Worm (Caenorhabditis elegans) whole organism, mixed stage, embryonic: Measurements from ENCODE around the gene piki-1.
A peak's percentile ranks its signal among the peaks of the same experiment; 100 is the strongest.

Source experiments
- M03D4.4 ChIP-seq: sonication (generic microtip); optimal IDR thresholded peaks from 2 replicates; lab custom pipeline; 2017; ENCODE audit warnings: mild to moderate bottlenecking, missing genetic modification characterization, missing compliant biosample characterization
- bed-3 ChIP-seq: fragments of 200-800 bp; sonication (Bioruptor generic); optimal IDR thresholded peaks from 3 replicates; lab custom pipeline; 2018; ENCODE audit warnings: mild to moderate bottlenecking, missing genetic modification characterization, moderate library complexity, missing compliant biosample characterization
- blmp-1 ChIP-seq: fragments of 150-350 bp; optimal IDR thresholded peaks from 2 replicates; lab custom pipeline; 2014; ENCODE audit warnings: missing biosample characterization, missing genetic modification characterization
- ceh-39 ChIP-seq: fragments of 150-350 bp; optimal IDR thresholded peaks from 2 replicates; lab custom pipeline; 2014; ENCODE audit warnings: missing biosample characterization, missing genetic modification characterization
- ceh-43 ChIP-seq: fragments of 200-800 bp; sonication (Bioruptor generic); optimal IDR thresholded peaks from 2 replicates; lab custom pipeline; 2018; ENCODE audit warnings: mild to moderate bottlenecking, missing genetic modification characterization, moderate library complexity, missing compliant biosample characterization
- ceh-83 ChIP-seq: fragments of 200-800 bp; sonication (Bioruptor generic); optimal IDR thresholded peaks from 2 replicates; lab custom pipeline; 2018; ENCODE audit warnings: mild to moderate bottlenecking, missing genetic modification characterization, missing compliant biosample characterization
- ces-1 ChIP-seq: fragments of 150-350 bp; optimal IDR thresholded peaks from 2 replicates; lab custom pipeline; 2014; ENCODE audit warnings: missing biosample characterization, missing genetic modification reagents, missing genetic modification characterization
- cnd-1 ChIP-seq: fragments of 200-800 bp; sonication (Bioruptor generic); optimal IDR thresholded peaks from 2 replicates; lab custom pipeline; 2018; ENCODE audit warnings: mild to moderate bottlenecking, missing genetic modification characterization, missing compliant biosample characterization
- drap-1 ChIP-seq: fragments of 200-800 bp; sonication (Bioruptor generic); optimal IDR thresholded peaks from 3 replicates; lab custom pipeline; 2018; ENCODE audit warnings: mild to moderate bottlenecking, missing genetic modification characterization, missing compliant biosample characterization
- elt-1 ChIP-seq: sonication (generic microtip); optimal IDR thresholded peaks from 2 replicates; lab custom pipeline; 2017; ENCODE audit warnings: missing genetic modification characterization, mild to moderate bottlenecking, missing compliant biosample characterization, antibody characterized with exemption, moderate library complexity, borderline replicate concordance; ENCODE audit not compliant: insufficient read depth
- elt-3 ChIP-seq: fragments of 150-350 bp; optimal IDR thresholded peaks from 2 replicates; lab custom pipeline; 2014; ENCODE audit warnings: missing biosample characterization, missing genetic modification characterization
- flh-1 ChIP-seq: fragments of 200-800 bp; sonication (Bioruptor generic); optimal IDR thresholded peaks from 2 replicates; lab custom pipeline; 2018; ENCODE audit warnings: mild to moderate bottlenecking, missing genetic modification characterization, moderate library complexity, missing compliant biosample characterization
- ham-2 ChIP-seq: fragments of 200-800 bp; sonication (Bioruptor generic); optimal IDR thresholded peaks from 2 replicates; lab custom pipeline; 2018; ENCODE audit warnings: mild to moderate bottlenecking, missing genetic modification characterization, missing compliant biosample characterization
- hlh-1 ChIP-seq: fragments of 150-350 bp; optimal IDR thresholded peaks from 2 replicates; lab custom pipeline; 2014; ENCODE audit warnings: missing biosample characterization, missing genetic modification reagents, missing genetic modification characterization
- lin-13 ChIP-seq: fragments of 150-350 bp; optimal IDR thresholded peaks from 2 replicates; lab custom pipeline; 2014; ENCODE audit warnings: missing biosample characterization, missing genetic modification characterization
- lin-32 ChIP-seq: fragments of 200-800 bp; sonication (Bioruptor generic); optimal IDR thresholded peaks from 2 replicates; lab custom pipeline; 2018; ENCODE audit warnings: mild to moderate bottlenecking, missing genetic modification characterization, missing compliant biosample characterization
- lsy-2 ChIP-seq: fragments of 150-350 bp; optimal IDR thresholded peaks from 2 replicates; lab custom pipeline; 2014; ENCODE audit warnings: missing biosample characterization, missing genetic modification characterization
- mab-5 ChIP-seq: fragments of 150-350 bp; optimal IDR thresholded peaks from 2 replicates; lab custom pipeline; 2014; ENCODE audit warnings: missing biosample characterization, missing genetic modification characterization
- mep-1 ChIP-seq: fragments of 150-350 bp; optimal IDR thresholded peaks from 2 replicates; lab custom pipeline; 2017; ENCODE audit warnings: missing biosample characterization, missing genetic modification reagents, missing genetic modification characterization, inconsistent platforms
- mls-2 ChIP-seq: sonication (generic microtip); optimal IDR thresholded peaks from 2 replicates; lab custom pipeline; 2016; ENCODE audit warnings: mild to moderate bottlenecking, missing genetic modification characterization, moderate library complexity, missing compliant biosample characterization
- nhr-12 ChIP-seq: fragments of 150-350 bp; optimal IDR thresholded peaks from 2 replicates; lab custom pipeline; 2014; ENCODE audit warnings: missing biosample characterization, missing genetic modification characterization
- nhr-2 ChIP-seq: fragments of 150-350 bp; optimal IDR thresholded peaks from 2 replicates; lab custom pipeline; 2014; ENCODE audit warnings: missing biosample characterization, missing genetic modification characterization
- nhr-237 ChIP-seq: fragments of 150-350 bp; optimal IDR thresholded peaks from 2 replicates; lab custom pipeline; 2014; ENCODE audit warnings: missing biosample characterization, missing genetic modification characterization
- nhr-28 ChIP-seq: fragments of 150-350 bp; optimal IDR thresholded peaks from 2 replicates; lab custom pipeline; 2014; ENCODE audit warnings: missing biosample characterization, missing genetic modification characterization
- nhr-76 ChIP-seq: sonication (generic microtip); optimal IDR thresholded peaks from 2 replicates; lab custom pipeline; 2017; ENCODE audit warnings: missing biosample characterization, missing genetic modification characterization
- pha-4 ChIP-seq: fragments of 150-350 bp; optimal IDR thresholded peaks from 2 replicates; lab custom pipeline; 2018; ENCODE audit warnings: missing biosample characterization, missing genetic modification reagents, missing genetic modification characterization
- sem-2 ChIP-seq: fragments of 200-800 bp; sonication (Bioruptor generic); optimal IDR thresholded peaks from 2 replicates; lab custom pipeline; 2018; ENCODE audit warnings: mild to moderate bottlenecking, missing genetic modification characterization, missing compliant biosample characterization
- snpc-4 ChIP-seq: fragments of 150-350 bp; optimal IDR thresholded peaks from 2 replicates; lab custom pipeline; 2014; ENCODE audit warnings: missing biosample characterization, missing genetic modification characterization
- sptf-1 ChIP-seq: sonication (generic microtip); optimal IDR thresholded peaks from 2 replicates; lab custom pipeline; 2017; ENCODE audit warnings: mild to moderate bottlenecking, missing genetic modification characterization, moderate library complexity, missing compliant biosample characterization
- tbx-8 ChIP-seq: fragments of 200-800 bp; sonication (Bioruptor generic); optimal IDR thresholded peaks from 2 replicates; lab custom pipeline; 2018; ENCODE audit warnings: mild to moderate bottlenecking, missing genetic modification characterization, moderate library complexity, missing compliant biosample characterization
- unc-120 ChIP-seq: sonication (generic microtip); optimal IDR thresholded peaks from 2 replicates; lab custom pipeline; 2017; ENCODE audit warnings: missing genetic modification characterization, missing compliant biosample characterization; ENCODE audit not compliant: poor library complexity, severe bottlenecking
- unc-39 ChIP-seq: fragments of 150-350 bp; optimal IDR thresholded peaks from 2 replicates; lab custom pipeline; 2014; ENCODE audit warnings: missing biosample characterization, missing genetic modification characterization
- unc-62 ChIP-seq: fragments of 150-350 bp; optimal IDR thresholded peaks from 2 replicates; lab custom pipeline; 2014; ENCODE audit warnings: missing biosample characterization, missing genetic modification reagents, missing genetic modification characterization
- zip-8 ChIP-seq: fragments of 150-350 bp; optimal IDR thresholded peaks from 2 replicates; lab custom pipeline; 2014; ENCODE audit warnings: missing biosample characterization, missing genetic modification characterization
- ztf-11 ChIP-seq: fragments of 150-350 bp; optimal IDR thresholded peaks from 2 replicates; lab custom pipeline; 2014; ENCODE audit warnings: missing biosample characterization, missing genetic modification characterization

piki-1 gene

DNA sequence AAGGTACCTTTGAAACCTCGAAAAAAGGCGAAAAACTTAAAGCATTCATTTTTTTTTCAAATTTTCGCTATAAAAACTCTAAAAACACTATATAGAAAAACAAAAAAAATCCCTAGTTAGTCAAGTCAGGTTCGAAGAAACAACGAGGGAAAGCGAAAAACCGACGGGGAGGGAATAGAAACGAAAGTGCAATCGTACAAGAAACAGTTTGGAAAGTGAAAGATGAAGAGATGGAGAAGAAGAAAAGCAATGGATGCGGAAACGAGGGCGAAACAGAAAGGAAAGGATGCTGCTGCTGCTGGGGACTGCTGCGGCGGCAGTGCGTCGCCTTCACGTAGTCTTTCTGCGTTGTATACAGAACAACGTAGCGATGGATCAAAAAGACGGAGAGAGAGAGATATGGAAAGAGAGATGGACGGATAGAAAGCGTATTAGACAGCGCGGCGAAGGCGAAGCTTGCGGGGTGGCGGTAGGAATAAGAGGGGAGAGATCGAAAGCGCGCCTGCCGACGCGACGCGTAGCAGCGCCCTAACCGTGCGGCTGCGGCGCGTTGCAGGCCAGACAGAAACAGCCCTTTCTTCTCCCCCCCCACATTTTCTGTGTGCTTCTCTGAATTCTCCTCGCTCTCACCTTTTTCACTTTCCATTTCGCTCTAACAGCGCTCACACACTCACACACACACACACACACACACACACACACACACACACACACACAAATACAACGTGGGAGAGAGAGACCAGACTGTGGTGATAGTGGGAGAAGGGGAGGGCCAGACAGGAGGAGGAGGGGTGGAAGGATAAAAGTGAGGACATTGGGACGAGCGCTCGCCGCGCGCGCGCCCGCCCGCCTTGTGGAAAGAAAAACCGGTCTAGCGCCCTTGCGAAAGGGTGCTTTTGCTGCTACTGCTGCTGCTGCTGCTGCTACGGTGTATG is 28.9 kb upstream of the piki-1 start:
- TF ChIP-seq snpc-4 (no peak), sem-2 (GFP tag; lab: Kevin White, UChicago) (peak; percentile 60), drap-1 (GFP tag; lab: Kevin White, UChicago) (peak; percentile 77), unc-120 (tag; lab: Kevin White, UChicago) (peak; percentile 88), flh-1 (GFP tag; lab: Kevin White, UChicago) (peak; percentile 64), ceh-39 (tag; lab: Kevin White, UChicago) (no peak), ces-1 (GFP tag; lab: Kevin White, UChicago) (peak; percentile 43), mls-2 (tag; lab: Kevin White, UChicago) (peak; percentile 79), mab-5 (tag; lab: Kevin White, UChicago) (no peak), nhr-28 (tag; lab: Kevin White, UChicago) (no peak), ceh-83 (peak; percentile 10), elt-3 (tag; lab: Kevin White, UChicago) (no peak), ham-2 (GFP tag; lab: Kevin White, UChicago) (peak; percentile 100), nhr-237 (tag; lab: Kevin White, UChicago) (peak; percentile 95), blmp-1 (tag; lab: Kevin White, UChicago) (peak; percentile 91), unc-39 (tag; lab: Kevin White, UChicago) (no peak), mep-1 (peak; percentile 48), lsy-2 (peak; percentile 61), hlh-1 (tag; lab: Kevin White, UChicago) (peak; percentile 5), nhr-2 (tag; lab: Kevin White, UChicago) (no peak), pha-4 (tag; lab: Kevin White, UChicago) (peak; percentile 83), lin-13 (tag; lab: Kevin White, UChicago) (peak; percentile 27), ztf-11 (tag; lab: Kevin White, UChicago) (peak; percentile 51), bed-3 (GFP tag; lab: Kevin White, UChicago) (peak; percentile 46), ceh-43 (GFP tag; lab: Kevin White, UChicago) (peak; percentile 30), nhr-12 (peak; percentile 17), unc-62 (GFP tag; lab: Kevin White, UChicago) (peak; percentile 52), cnd-1 (tag; lab: Kevin White, UChicago) (peak; percentile 58), sptf-1 (tag; lab: Kevin White, UChicago) (peak; percentile 81), elt-1 (tag; lab: Kevin White, UChicago) (peak; percentile 16), tbx-8 (GFP tag; lab: Kevin White, UChicago) (peak; percentile 23), lin-32 (GFP tag; lab: Kevin White, UChicago) (no peak), nhr-76 (tag; lab: Kevin White, UChicago) (peak; percentile 59), zip-8 (tag; lab: Kevin White, UChicago) (no peak), M03D4.4 (tag; lab: Kevin White, UChicago) (peak; percentile 79)
- TF ChIP-seq, all 35 proteins: peak for 26

DNA sequence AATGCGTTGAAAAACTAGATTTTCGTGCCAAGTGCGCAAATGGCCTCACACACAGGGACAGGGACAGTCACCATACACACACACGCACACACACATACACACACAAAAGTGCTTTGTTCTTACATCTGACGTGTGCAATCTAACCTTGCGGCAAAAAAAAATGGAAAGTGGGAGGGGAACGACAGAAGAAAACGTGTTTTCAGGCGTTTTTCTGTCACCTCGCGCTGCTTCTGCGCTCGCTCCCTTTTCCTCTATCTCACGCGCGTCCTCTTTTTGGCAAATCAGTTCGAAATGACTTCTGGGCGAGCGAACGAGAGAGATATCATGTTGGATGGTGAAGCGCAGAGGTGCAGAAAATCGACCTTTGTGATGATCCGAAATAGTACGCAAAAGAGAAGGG is 27.9 kb upstream of the piki-1 start:
- TF ChIP-seq mls-2 (tag; lab: Kevin White, UChicago) (no peak), drap-1 (GFP tag; lab: Kevin White, UChicago) (peak; percentile 5), ceh-43 (GFP tag; lab: Kevin White, UChicago) (no peak), mab-5 (tag; lab: Kevin White, UChicago) (no peak), unc-62 (GFP tag; lab: Kevin White, UChicago) (no peak), ztf-11 (tag; lab: Kevin White, UChicago) (no peak), ceh-83 (no peak), zip-8 (tag; lab: Kevin White, UChicago) (no peak), sem-2 (GFP tag; lab: Kevin White, UChicago) (peak; percentile 15), flh-1 (GFP tag; lab: Kevin White, UChicago) (no peak), nhr-76 (tag; lab: Kevin White, UChicago) (no peak), M03D4.4 (tag; lab: Kevin White, UChicago) (no peak), ham-2 (GFP tag; lab: Kevin White, UChicago) (peak; percentile 31), nhr-28 (tag; lab: Kevin White, UChicago) (no peak), lin-32 (GFP tag; lab: Kevin White, UChicago) (no peak), elt-3 (tag; lab: Kevin White, UChicago) (no peak), unc-120 (tag; lab: Kevin White, UChicago) (peak; percentile 5), lin-13 (tag; lab: Kevin White, UChicago) (no peak), bed-3 (GFP tag; lab: Kevin White, UChicago) (no peak), mep-1 (no peak), tbx-8 (GFP tag; lab: Kevin White, UChicago) (no peak), snpc-4 (no peak), lsy-2 (no peak), unc-39 (tag; lab: Kevin White, UChicago) (no peak), nhr-237 (tag; lab: Kevin White, UChicago) (peak; percentile 27), elt-1 (tag; lab: Kevin White, UChicago) (no peak), sptf-1 (tag; lab: Kevin White, UChicago) (no peak), hlh-1 (tag; lab: Kevin White, UChicago) (no peak), cnd-1 (tag; lab: Kevin White, UChicago) (no peak), nhr-2 (tag; lab: Kevin White, UChicago) (no peak), pha-4 (tag; lab: Kevin White, UChicago) (no peak), nhr-12 (no peak), ces-1 (GFP tag; lab: Kevin White, UChicago) (no peak), blmp-1 (tag; lab: Kevin White, UChicago) (peak; percentile 17), ceh-39 (tag; lab: Kevin White, UChicago) (no peak)
